Fruit fly (Drosophila melanogaster): Measurements from ENCODE around the gene sfl.
A peak's percentile ranks its signal among the peaks of the same experiment; 100 is the strongest.

Gene sfl

dm6 chr3L:6551816-6552371, 56.4 kb downstream of the sfl start (continued):
- TF ChIP-seq CG1792 (GFP tag; optimal IDR thresholded peaks at IDR 0.05) (no peak), CG5180 (GFP tag; optimal IDR thresholded peaks at IDR 0.05) (peak; percentile 12), Doc3 (GFP tag; IDR thresholded peaks at IDR 0.05; ENCODE audit: partially characterized antibody) (no peak), B-H2 (GFP tag; optimal IDR thresholded peaks at IDR 0.05) (no peak), CG11093 (GFP tag; IDR thresholded peaks at IDR 0.05) (no peak), CG6791 (GFP tag; IDR thresholded peaks at IDR 0.05; ENCODE audit: partially characterized antibody) (no peak), danr (GFP tag; IDR thresholded peaks at IDR 0.05) (no peak), Dll (GFP tag; IDR thresholded peaks at IDR 0.05; ENCODE audit: partially characterized antibody) (no peak), ro (GFP tag; IDR thresholded peaks at IDR 0.05) (no peak), phol (tag; optimal IDR thresholded peaks at IDR 0.05) (peak; percentile 66), Asciz (GFP tag; optimal IDR thresholded peaks at IDR 0.05) (peak; percentile 50), bbx (GFP tag; IDR thresholded peaks at IDR 0.05; ENCODE audit: partially characterized antibody) (no peak), h (optimal IDR thresholded peaks at IDR 0.05) (no peak), CG2889 (GFP tag; IDR thresholded peaks at IDR 0.05) (no peak), Hand (GFP tag; optimal IDR thresholded peaks at IDR 0.05) (no peak), caup (GFP tag; optimal IDR thresholded peaks at IDR 0.05; ENCODE audit: severe bottlenecking) (peak; percentile 3), hth (optimal IDR thresholded peaks at IDR 0.05) (no peak), rib (GFP tag; IDR thresholded peaks at IDR 0.05) (no peak), az2 (GFP tag; optimal IDR thresholded peaks at IDR 0.05) (peak; percentile 48), CG14050 (GFP tag; IDR thresholded peaks at IDR 0.05) (peak; percentile 47; the same call in 1 of the 3 replicates), CG3847 (GFP tag; IDR thresholded peaks at IDR 0.05) (peak; percentile 25; the same call in 1 of the 2 replicates), row (GFP tag; IDR thresholded peaks at IDR 0.05) (peak; percentile 77), Hsf (GFP tag; optimal IDR thresholded peaks at IDR 0.05) (no peak), BEAF-32 (GFP tag; optimal IDR thresholded peaks at IDR 0.05) (no peak), CG13894 (tag; optimal IDR thresholded peaks at IDR 0.05) (no peak), org-1 (GFP tag; optimal IDR thresholded peaks at IDR 0.05) (peak; percentile 9), trh (GFP tag; optimal IDR thresholded peaks at IDR 0.05) (no peak), ase (GFP tag; IDR thresholded peaks at IDR 0.05) (no peak), pan (optimal IDR thresholded peaks at IDR 0.05) (no peak), pan (GFP tag; optimal IDR thresholded peaks at IDR 0.05 in 1 of 2, IDR thresholded peaks at IDR 0.05 in 1 of 2) (peak in 1 of 2 experiments; percentile 57), Ada2b (GFP tag; IDR thresholded peaks at IDR 0.05) (peak; percentile 48; the same call in 1 of the 2 replicates), ind (GFP tag; optimal IDR thresholded peaks at IDR 0.05) (peak; percentile 30), ATbp (GFP tag; optimal IDR thresholded peaks at IDR 0.05) (peak; percentile 57), CG2678 (tag; optimal IDR thresholded peaks at IDR 0.05) (peak; percentile 80), zen (tag; optimal IDR thresholded peaks at IDR 0.05) (no peak), zfh1 (GFP tag; IDR thresholded peaks at IDR 0.05) (peak; percentile 72; the same call in 2 of the 3 replicates), Opbp (GFP tag; IDR thresholded peaks at IDR 0.05; ENCODE audit: partially characterized antibody) (no peak), gsb-n (tag; optimal IDR thresholded peaks at IDR 0.05) (peak; percentile 67), Tbp (GFP tag; optimal IDR thresholded peaks at IDR 0.05) (no peak), CG1603 (tag; optimal IDR thresholded peaks at IDR 0.05) (no peak), CG11085 (GFP tag; IDR thresholded peaks at IDR 0.05) (no peak), btn (GFP tag; optimal IDR thresholded peaks at IDR 0.05) (no peak), zfh2 (GFP tag; optimal IDR thresholded peaks at IDR 0.05) (no peak), Sox102F (GFP tag; optimal IDR thresholded peaks at IDR 0.05) (peak; percentile 63), Atf-2 (GFP tag; optimal IDR thresholded peaks at IDR 0.05) (no peak), lilli (GFP tag; optimal IDR thresholded peaks at IDR 0.05) (no peak), Ptx1 (GFP tag; IDR thresholded peaks at IDR 0.05) (peak; percentile 53), ssp (GFP tag; IDR thresholded peaks at IDR 0.05) (peak; percentile 13; the same call in 1 of the 2 replicates), Bdp1 (GFP tag; optimal IDR thresholded peaks at IDR 0.05) (no peak), so (GFP tag; IDR thresholded peaks at IDR 0.05) (no peak), otp (GFP tag; IDR thresholded peaks at IDR 0.05) (0 out of 3 replicates have a peak, but pooled peaks have one; percentile 15)
